Fruit fly (Drosophila melanogaster) whole organism, adult: Measurements from ENCODE around the gene CG31777.

Source experiments
- CG12768 ChIP-seq: fragments of 200-800 bp; sonication (Bioruptor generic); optimal IDR thresholded peaks from 2 replicates; lab custom pipeline; 2017; ENCODE audit warnings: missing biosample characterization, missing genetic modification characterization, mild to moderate bottlenecking, moderate library complexity, missing genetic modification reagents
- CG14711 ChIP-seq: fragments of 200-800 bp; sonication (Bioruptor generic); optimal IDR thresholded peaks from 2 replicates; lab custom pipeline; 2018; ENCODE audit warnings: missing biosample characterization, mild to moderate bottlenecking, missing genetic modification characterization, moderate library complexity
- CG7045 ChIP-seq: fragments of 200-800 bp; sonication (Bioruptor generic); optimal IDR thresholded peaks from 2 replicates; lab custom pipeline; 2017; ENCODE audit warnings: missing biosample characterization, mild to moderate bottlenecking, missing genetic modification characterization
- Clk ChIP-seq: fragments of 200-800 bp; sonication (Bioruptor generic); optimal IDR thresholded peaks from 2 replicates; lab custom pipeline; 2017; ENCODE audit warnings: missing biosample characterization, missing genetic modification characterization
- Crg-1 ChIP-seq: fragments of 200-800 bp; sonication (Bioruptor generic); optimal IDR thresholded peaks from 2 replicates; lab custom pipeline; 2016; ENCODE audit warnings: missing biosample characterization, missing genetic modification characterization
- Hr96 ChIP-seq: fragments of 200-800 bp; sonication (Bioruptor generic); optimal IDR thresholded peaks from 2 replicates; lab custom pipeline; 2016; ENCODE audit warnings: missing biosample characterization, missing genetic modification characterization
- Mnt ChIP-seq: fragments of 200-800 bp; sonication (Bioruptor generic); optimal IDR thresholded peaks from 2 replicates; lab custom pipeline; 2016; ENCODE audit warnings: missing biosample characterization, mild to moderate bottlenecking, missing genetic modification characterization
- cnc ChIP-seq, 2 experiments: fragments of >200 bp; optimal IDR thresholded peaks; 2 replicates each; lab custom pipeline; 2017
- ovo ChIP-seq: fragments of 200-800 bp; sonication (Bioruptor generic); optimal IDR thresholded peaks from 2 replicates; lab custom pipeline; 2016; ENCODE audit warnings: missing biosample characterization, missing genetic modification characterization
- pad ChIP-seq: fragments of 200-800 bp; sonication (Bioruptor generic); optimal IDR thresholded peaks from 3 replicates; lab custom pipeline; 2017; ENCODE audit warnings: missing biosample characterization, missing genetic modification characterization, mild to moderate bottlenecking, moderate library complexity, missing genetic modification reagents

DNA sequence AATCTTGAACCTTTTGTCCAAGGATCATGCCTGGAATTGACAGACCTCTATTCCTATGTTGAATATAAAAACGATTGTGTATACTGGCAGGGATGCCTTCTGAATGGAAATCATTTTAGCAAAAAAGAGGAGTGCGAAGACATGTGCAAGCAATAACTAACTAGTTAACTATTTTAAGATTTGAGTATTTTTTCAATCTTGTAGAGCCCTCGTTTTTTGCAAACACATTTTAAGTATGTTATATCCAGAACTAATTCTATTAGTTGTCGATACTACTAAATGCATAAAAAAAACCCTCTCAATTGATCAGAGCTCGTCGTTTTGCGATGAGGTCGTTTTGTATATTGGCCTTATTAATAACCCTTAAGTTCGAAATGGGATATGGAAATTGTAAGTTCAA, 6.5 kb downstream of the CG31777 start, which contains the start of gene Sfp24C1:
- no peak for TF ChIP-seq Hr96
- TF ChIP-seq CG7045 (GFP tag; lab: Kevin White, UChicago): no peak
- TF ChIP-seq Mnt: no peak
- TF ChIP-seq cnc (optimal IDR thresholded peaks at IDR 0.05; lab: Kevin White, UChicago): no peak
- no peak for TF ChIP-seq Crg-1 (GFP tag; lab: Kevin White, UChicago)
- TF ChIP-seq Clk (GFP tag; lab: Kevin White, UChicago): no peak
- TF ChIP-seq CG12768 (GFP tag; lab: Kevin White, UChicago): no peak
- no peak for TF ChIP-seq CG14711
- no peak for TF ChIP-seq pad (GFP tag; lab: Kevin White, UChicago)
- no peak for TF ChIP-seq ovo (GFP tag; lab: Kevin White, UChicago)
